Worm (Caenorhabditis elegans) whole organism, L1 larva: Measurements from ENCODE around the gene mtr-4.

Source experiments
- blmp-1 ChIP-seq: fragments of 150-350 bp; optimal IDR thresholded peaks from 2 replicates; lab custom pipeline; 2014; ENCODE audit warnings: missing biosample characterization, missing genetic modification characterization
- ceh-88 ChIP-seq: fragments of 200-800 bp; sonication (Bioruptor generic); IDR thresholded peaks from 2 replicates; pipeline ENCODE4 v1.3.6; 2022; ENCODE audit warnings: missing genetic modification characterization, missing compliant biosample characterization
- fos-1 ChIP-seq: fragments of 150-350 bp; optimal IDR thresholded peaks from 2 replicates; lab custom pipeline; 2014; ENCODE audit warnings: missing biosample characterization, missing genetic modification characterization
- jun-1 ChIP-seq: fragments of 150-350 bp; optimal IDR thresholded peaks from 2 replicates; lab custom pipeline; 2014; ENCODE audit warnings: missing biosample characterization, missing genetic modification reagents, missing genetic modification characterization
- lsy-2 ChIP-seq, 2 experiments: fragments of 150-350 bp; optimal IDR thresholded peaks; 2 replicates each; lab custom pipeline; 2014; ENCODE audit warnings: missing biosample characterization in 2 of 2, missing genetic modification characterization in 2 of 2
- mdl-1 ChIP-seq, 2 experiments: fragments of 150-350 bp; optimal IDR thresholded peaks; 2 replicates each; lab custom pipeline; 2014 to 2017; ENCODE audit warnings: missing biosample characterization in 2 of 2, missing genetic modification characterization in 2 of 2, inconsistent platforms in 1 of 2
- nhr-71 ChIP-seq: sonication (generic microtip); optimal IDR thresholded peaks from 2 replicates; lab custom pipeline; 2016; ENCODE audit warnings: mild to moderate bottlenecking, missing genetic modification characterization, moderate library complexity, missing compliant biosample characterization
- unc-62 ChIP-seq: fragments of 150-350 bp; optimal IDR thresholded peaks from 2 replicates; lab custom pipeline; 2014; ENCODE audit warnings: missing biosample characterization, missing genetic modification reagents, missing genetic modification characterization
- vab-15 ChIP-seq: sonication (generic microtip); optimal IDR thresholded peaks from 2 replicates; lab custom pipeline; 2017; ENCODE audit warnings: missing genotype, mild to moderate bottlenecking, missing genetic modification characterization, missing compliant biosample characterization
- zag-1 ChIP-seq: fragments of 150-350 bp; optimal IDR thresholded peaks from 2 replicates; lab custom pipeline; 2014; ENCODE audit warnings: missing biosample characterization, missing genetic modification characterization

DNA sequence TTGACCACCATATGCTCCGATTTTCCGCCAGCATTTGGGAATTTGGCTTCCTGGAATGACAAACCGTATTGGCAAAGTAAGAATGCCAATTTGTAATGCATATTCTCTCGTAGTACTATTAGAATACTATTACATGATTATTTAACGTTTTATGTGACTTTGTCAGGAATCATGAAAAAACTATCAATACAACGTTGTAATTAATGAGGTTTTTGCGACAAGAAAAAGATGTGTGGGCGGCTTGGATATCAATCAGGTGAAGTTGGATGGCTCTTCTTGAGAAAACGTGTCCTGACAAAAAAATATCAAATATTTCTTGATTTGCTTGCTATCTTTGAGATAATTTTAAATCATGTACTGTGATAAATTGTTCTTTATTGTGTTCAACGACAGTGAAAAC is 22.6 kb downstream of the mtr-4 start, which contains the start of gene K07F5.7:
- TF ChIP-seq nhr-71 (tag; lab: Kevin White, UChicago) (no peak), ceh-88 (GFP tag; lab: Robert Waterston, UW) (no peak), blmp-1 (tag; lab: Kevin White, UChicago) (no peak), jun-1 (tag; lab: Kevin White, UChicago) (no peak), vab-15 (tag; lab: Kevin White, UChicago) (no peak), lsy-2 (tag; optimal IDR thresholded peaks at IDR 0.05; lab: Kevin White, UChicago) (no peak), zag-1 (tag; lab: Kevin White, UChicago) (no peak), unc-62 (no peak), mdl-1 (tag; optimal IDR thresholded peaks at IDR 0.05; lab: Kevin White, UChicago) (no peak), fos-1 (tag; lab: Kevin White, UChicago) (no peak)
